Fruit fly (Drosophila melanogaster) whole organism, embryonic: Measurements from ENCODE around the gene Torsin.
A peak's percentile ranks its signal among the peaks of the same experiment; 100 is the strongest.

Source experiments
- Asciz ChIP-seq: fragments of 200-800 bp; sonication (Bioruptor generic); optimal IDR thresholded peaks from 2 replicates; lab custom pipeline; 2017; ENCODE audit warnings: missing biosample characterization, mild to moderate bottlenecking, missing genetic modification characterization, missing genetic modification reagents
- Bgb ChIP-seq: fragments of 200-800 bp; sonication (Bioruptor generic); IDR thresholded peaks from 2 replicates; pipeline ENCODE4 v1.3.6; 2022; ENCODE audit warnings: missing biosample characterization, missing genetic modification characterization; ENCODE audit not compliant: partially characterized antibody
- Blimp-1 ChIP-seq: fragments of 200-800 bp; sonication (Bioruptor generic); optimal IDR thresholded peaks from 3 replicates; lab custom pipeline; 2018; ENCODE audit warnings: missing biosample characterization, missing genetic modification characterization, mild to moderate bottlenecking, moderate library complexity, missing genetic modification reagents
- CG11093 ChIP-seq: fragments of 200-800 bp; sonication (Bioruptor generic); IDR thresholded peaks from 3 replicates; pipeline ENCODE4 v1.3.6; 2022; ENCODE audit warnings: missing biosample characterization, missing genetic modification characterization
- CG16779 ChIP-seq: fragments of 200-800 bp; sonication (Bioruptor generic); IDR thresholded peaks from 2 replicates; pipeline ENCODE4 v1.3.6; 2022; ENCODE audit warnings: missing biosample characterization, missing genetic modification characterization
- CG16813 ChIP-seq: fragments of 200-800 bp; sonication (Bioruptor generic); IDR thresholded peaks from 3 replicates; pipeline ENCODE4 v1.3.6; 2022; ENCODE audit warnings: missing biosample characterization, missing genetic modification characterization; ENCODE audit not compliant: partially characterized antibody
- CG17186 ChIP-seq: fragments of 200-800 bp; sonication (Bioruptor generic); optimal IDR thresholded peaks from 3 replicates; lab custom pipeline; 2017; ENCODE audit warnings: missing biosample characterization, missing genetic modification reagents, missing genetic modification characterization
- CG17328 ChIP-seq: fragments of 200-800 bp; sonication (Bioruptor generic); IDR thresholded peaks from 2 replicates; pipeline ENCODE4 v1.3.6; 2022; ENCODE audit warnings: missing biosample characterization, missing genetic modification characterization
- CG18262 ChIP-seq: fragments of 200-800 bp; optimal IDR thresholded peaks from 3 replicates; lab custom pipeline; 2019; ENCODE audit warnings: missing biosample characterization, mild to moderate bottlenecking, missing genetic modification characterization, moderate library complexity
- CG2678 ChIP-seq: fragments of 200-800 bp; sonication (Bioruptor generic); optimal IDR thresholded peaks from 3 replicates; lab custom pipeline; 2019; ENCODE audit warnings: missing biosample characterization, mild to moderate bottlenecking, missing genetic modification characterization, moderate library complexity
- CG34376 ChIP-seq: fragments of 200-800 bp; sonication (Bioruptor generic); optimal IDR thresholded peaks from 2 replicates; lab custom pipeline; 2018; ENCODE audit warnings: missing biosample characterization, mild to moderate bottlenecking, missing genetic modification characterization
- CG4282 ChIP-seq: fragments of 200-800 bp; sonication (Bioruptor generic); optimal IDR thresholded peaks from 2 replicates; lab custom pipeline; 2016; ENCODE audit warnings: missing biosample characterization, missing genetic modification characterization
- CG6654 ChIP-seq: fragments of 200-800 bp; sonication (Bioruptor generic); optimal IDR thresholded peaks from 2 replicates; lab custom pipeline; 2017; ENCODE audit warnings: missing biosample characterization, mild to moderate bottlenecking, missing genetic modification characterization
- CG7556 ChIP-seq: fragments of 200-800 bp; sonication (Bioruptor generic); optimal IDR thresholded peaks from 2 replicates; lab custom pipeline; 2017; ENCODE audit warnings: missing biosample characterization, mild to moderate bottlenecking, missing genetic modification characterization
- CG9727 ChIP-seq: fragments of 200-800 bp; sonication (Bioruptor generic); optimal IDR thresholded peaks from 3 replicates; lab custom pipeline; 2017; ENCODE audit warnings: missing biosample characterization, mild to moderate bottlenecking, missing genetic modification characterization
- CG9817 ChIP-seq: fragments of 200-800 bp; sonication (Bioruptor generic); optimal IDR thresholded peaks from 2 replicates; lab custom pipeline; 2018; ENCODE audit warnings: missing biosample characterization, mild to moderate bottlenecking, missing genetic modification characterization, moderate library complexity
- CrebB ChIP-seq: fragments of 200-800 bp; sonication (Bioruptor generic); optimal IDR thresholded peaks from 3 replicates; lab custom pipeline; 2018; ENCODE audit warnings: missing biosample characterization, mild to moderate bottlenecking, missing genetic modification characterization
- D19A ChIP-seq: fragments of 200-800 bp; optimal IDR thresholded peaks from 3 replicates; lab custom pipeline; 2019; ENCODE audit warnings: missing biosample characterization, mild to moderate bottlenecking, missing genetic modification characterization, moderate library complexity
- Dad ChIP-seq: fragments of 200-800 bp; sonication (Bioruptor generic); optimal IDR thresholded peaks from 3 replicates; lab custom pipeline; 2016; ENCODE audit warnings: missing biosample characterization, missing genetic modification characterization
- Dp ChIP-seq: fragments of 200-800 bp; sonication (Bioruptor generic); optimal IDR thresholded peaks from 2 replicates; lab custom pipeline; 2018; ENCODE audit warnings: missing biosample characterization, mild to moderate bottlenecking, missing genetic modification characterization, moderate library complexity
- Hmx ChIP-seq: fragments of 200-800 bp; sonication (Bioruptor generic); optimal IDR thresholded peaks from 2 replicates; lab custom pipeline; 2016; ENCODE audit warnings: missing biosample characterization, missing genetic modification characterization
- Hr3 ChIP-seq: fragments of 200-800 bp; sonication (Bioruptor generic); optimal IDR thresholded peaks from 3 replicates; lab custom pipeline; 2016; ENCODE audit warnings: missing biosample characterization, missing genetic modification characterization
- Hr51 ChIP-seq, 2 experiments: fragments of 200-800 bp; sonication (Bioruptor generic); optimal IDR thresholded peaks; 2 replicates in 1 of 2; 3 replicates in 1 of 2; lab custom pipeline; 2016 to 2018; ENCODE audit warnings: missing biosample characterization in 2 of 2, missing genetic modification characterization in 2 of 2, mild to moderate bottlenecking in 1 of 2, moderate library complexity in 1 of 2
- Poxn ChIP-seq: fragments of 200-800 bp; sonication (Bioruptor generic); IDR thresholded peaks from 2 replicates; pipeline ENCODE4 v1.3.6; 2022; ENCODE audit warnings: missing biosample characterization, missing genetic modification characterization
- Rfx ChIP-seq: fragments of 200-800 bp; sonication (Bioruptor generic); IDR thresholded peaks from 2 replicates; pipeline ENCODE4 v1.3.6; 2022; ENCODE audit warnings: missing biosample characterization, missing genetic modification characterization
- Scr ChIP-seq: fragments of 200-800 bp; sonication (Bioruptor generic); IDR thresholded peaks from 2 replicates; pipeline ENCODE4 v1.3.6; 2022; ENCODE audit warnings: missing biosample characterization, missing genetic modification characterization; ENCODE audit not compliant: partially characterized antibody
- Sry-β ChIP-seq: fragments of 200-800 bp; sonication (Bioruptor generic); optimal IDR thresholded peaks from 2 replicates; lab custom pipeline; 2018; ENCODE audit warnings: missing biosample characterization, mild to moderate bottlenecking, missing genetic modification characterization, moderate library complexity
- Xrp1 ChIP-seq: fragments of 200-800 bp; sonication (Bioruptor generic); IDR thresholded peaks from 2 replicates; pipeline ENCODE4 v1.3.6; 2022; ENCODE audit warnings: missing biosample characterization, missing genetic modification characterization
- az2 ChIP-seq: fragments of 200-800 bp; sonication (Bioruptor generic); optimal IDR thresholded peaks from 3 replicates; lab custom pipeline; 2016; ENCODE audit warnings: missing biosample characterization, missing genetic modification characterization
- br ChIP-seq: fragments of >200 bp; optimal IDR thresholded peaks from 2 replicates; lab custom pipeline; 2017
- btn ChIP-seq: fragments of 200-800 bp; sonication (Bioruptor generic); optimal IDR thresholded peaks from 2 replicates; lab custom pipeline; 2016; ENCODE audit warnings: missing biosample characterization, missing genetic modification characterization
- chif ChIP-seq, 2 experiments: fragments of 200-800 bp; sonication (Bioruptor generic); optimal IDR thresholded peaks; 3 replicates each; lab custom pipeline; 2016; ENCODE audit warnings: missing biosample characterization in 2 of 2, missing genetic modification characterization in 2 of 2
- chinmo ChIP-seq: fragments of 200-800 bp; sonication (Bioruptor generic); IDR thresholded peaks from 4 replicates; pipeline ENCODE4 v1.3.6; 2022; ENCODE audit warnings: missing biosample characterization, missing genetic modification characterization; ENCODE audit not compliant: partially characterized antibody
- gfzf ChIP-seq: fragments of 200-800 bp; sonication (Bioruptor generic); optimal IDR thresholded peaks from 2 replicates; lab custom pipeline; 2016; ENCODE audit warnings: missing biosample characterization, mild to moderate bottlenecking, missing genetic modification characterization, moderate library complexity
- grau ChIP-seq: fragments of 200-800 bp; optimal IDR thresholded peaks from 3 replicates; lab custom pipeline; 2019; ENCODE audit warnings: missing biosample characterization, mild to moderate bottlenecking, missing genetic modification characterization, moderate library complexity
- kay ChIP-seq: fragments of 200-800 bp; sonication (Bioruptor generic); optimal IDR thresholded peaks from 2 replicates; lab custom pipeline; 2016; ENCODE audit warnings: missing biosample characterization, missing genetic modification characterization
- lola ChIP-seq, 3 experiments: fragments of >200 bp in 2 of 3; fragments of 200-800 bp in 1 of 3; sonication (Bioruptor generic) in 1 of 3; optimal IDR thresholded peaks; 2 replicates each; lab custom pipeline; 2017 to 2019; ENCODE audit warnings: missing biosample characterization in 3 of 3, missing genetic modification characterization in 3 of 3, mild to moderate bottlenecking in 1 of 3, moderate library complexity in 1 of 3
- maf-S ChIP-seq: fragments of 200-800 bp; sonication (Bioruptor generic); optimal IDR thresholded peaks from 2 replicates; lab custom pipeline; 2016; ENCODE audit warnings: missing biosample characterization, missing genetic modification characterization
- nau ChIP-seq: fragments of 200-800 bp; sonication (Bioruptor generic); optimal IDR thresholded peaks from 3 replicates; lab custom pipeline; 2017; ENCODE audit warnings: missing biosample characterization, mild to moderate bottlenecking, missing genetic modification characterization, missing genetic modification reagents
- seq ChIP-seq: fragments of 200-800 bp; sonication (Bioruptor generic); IDR thresholded peaks from 2 replicates; pipeline ENCODE4 v1.3.6; 2022; ENCODE audit warnings: missing biosample characterization, missing genetic modification characterization
- sna ChIP-seq: fragments of 200-800 bp; sonication (Bioruptor generic); IDR thresholded peaks from 2 replicates; pipeline ENCODE4 v1.3.6; 2022; ENCODE audit warnings: missing biosample characterization, missing genetic modification characterization; ENCODE audit not compliant: partially characterized antibody
- sob ChIP-seq: fragments of 200-800 bp; sonication (Bioruptor generic); IDR thresholded peaks from 2 replicates; pipeline ENCODE4 v1.3.6; 2022; ENCODE audit warnings: missing biosample characterization, missing genetic modification characterization
- stc ChIP-seq: fragments of 200-800 bp; sonication (Bioruptor generic); IDR thresholded peaks from 2 replicates; pipeline ENCODE4 v1.3.6; 2022; ENCODE audit warnings: missing biosample characterization, missing genetic modification characterization
- tll ChIP-seq, 2 experiments: fragments of 200-800 bp in 1 of 2; fragments of >200 bp in 1 of 2; sonication (Bioruptor generic) in 1 of 2; optimal IDR thresholded peaks; 2 replicates each; lab custom pipeline; 2017 to 2019; ENCODE audit warnings: missing biosample characterization in 2 of 2, missing genetic modification characterization in 2 of 2, mild to moderate bottlenecking in 1 of 2, moderate library complexity in 1 of 2
- trem ChIP-seq: fragments of 200-800 bp; optimal IDR thresholded peaks from 3 replicates; lab custom pipeline; 2019; ENCODE audit warnings: missing biosample characterization, mild to moderate bottlenecking, missing genetic modification characterization, moderate library complexity
- vfl ChIP-seq: fragments of 200-800 bp; sonication (Bioruptor generic); optimal IDR thresholded peaks from 2 replicates; lab custom pipeline; 2016; ENCODE audit warnings: missing biosample characterization, missing genetic modification characterization
- vnd ChIP-seq: fragments of 200-800 bp; sonication (Bioruptor generic); IDR thresholded peaks from 3 replicates; pipeline ENCODE4 v1.3.6; 2022; ENCODE audit warnings: missing biosample characterization, missing genetic modification characterization; ENCODE audit not compliant: partially characterized antibody
- zen ChIP-seq: fragments of 200-800 bp; sonication (Bioruptor generic); optimal IDR thresholded peaks from 3 replicates; lab custom pipeline; 2018; ENCODE audit warnings: missing biosample characterization, mild to moderate bottlenecking, missing genetic modification characterization, moderate library complexity

Torsin gene

DNA sequence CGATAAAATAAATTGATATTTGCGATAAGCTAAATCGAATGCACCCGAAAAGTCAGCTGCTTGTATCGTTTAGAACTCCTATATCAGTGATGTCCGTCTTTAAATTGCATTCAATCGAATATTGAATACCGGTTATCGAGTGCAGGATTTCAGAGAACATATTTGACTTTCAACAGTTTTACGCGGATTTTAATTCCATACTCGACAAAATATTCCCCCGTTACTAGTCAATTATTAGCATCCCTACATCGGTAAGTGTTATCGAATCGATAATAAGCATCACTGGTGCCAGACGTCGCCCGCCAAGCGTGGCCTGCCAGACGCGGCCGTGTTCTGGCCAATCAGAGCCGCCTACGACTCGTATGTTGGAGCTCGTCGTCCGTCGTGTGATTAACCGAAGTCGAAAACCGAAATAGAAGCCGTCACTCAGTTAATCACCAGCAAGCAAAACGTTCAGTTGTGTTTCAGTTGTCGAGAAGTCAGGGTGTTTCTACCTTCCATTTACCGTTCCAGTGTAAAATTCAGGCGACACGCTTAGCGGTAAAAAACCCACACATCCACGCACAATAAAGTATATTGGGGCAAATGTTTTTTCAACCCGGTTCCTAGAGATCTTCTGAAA, 38.1 kb upstream of the Torsin start, which contains the start of gene ctp (continued):
- TF ChIP-seq sob (GFP tag; lab: Robert Waterston, UW) (0 out of 2 replicates have a peak, but pooled peaks have one; percentile 27), seq (GFP tag; lab: Robert Waterston, UW) (peak; percentile 56; the same call in 1 of the 2 replicates), gfzf (peak; percentile 33), CG16779 (no peak), lola (GFP tag; optimal IDR thresholded peaks at IDR 0.05; lab: Kevin White, UChicago) (no peak), vnd (GFP tag; lab: Robert Waterston, UW) (peak; percentile 66; the same call in 2 of the 3 replicates), zen (tag; lab: Kevin White, UChicago) (peak; percentile 45), chif (GFP tag; optimal IDR thresholded peaks at IDR 0.05; lab: Kevin White, UChicago) (peak; percentile 21 to 39), CG17186 (GFP tag; lab: Kevin White, UChicago) (peak; percentile 16), grau (tag; lab: Kevin White, UChicago) (peak; percentile 50), Dad (no peak), btn (no peak), Asciz (GFP tag; lab: Kevin White, UChicago) (peak; percentile 100), CG9817 (tag; lab: Kevin White, UChicago) (peak; percentile 29), tll (GFP tag; optimal IDR thresholded peaks at IDR 0.05; lab: Kevin White, UChicago) (peak in 1 of 2 experiments; percentile 59), CG34376 (peak; percentile 78), CG18262 (tag; lab: Kevin White, UChicago) (peak; percentile 30), CG2678 (tag; lab: Kevin White, UChicago) (peak; percentile 53), CG6654 (GFP tag; lab: Kevin White, UChicago) (no peak), CG11093 (GFP tag; lab: Robert Waterston, UW) (no peak), Bgb (GFP tag; lab: Robert Waterston, UW) (peak; percentile 67), az2 (GFP tag; lab: Kevin White, UChicago) (peak; percentile 25), CG16813 (GFP tag; lab: Robert Waterston, UW) (peak; percentile 76), CG17328 (GFP tag; lab: Robert Waterston, UW) (peak; percentile 38; the same call in 1 of the 2 replicates), stc (no peak; the same call in 1 of the 2 replicates), maf-S (GFP tag; lab: Kevin White, UChicago) (peak; percentile 23), CG4282 (GFP tag; lab: Kevin White, UChicago) (peak; percentile 48), Hr3 (GFP tag; lab: Kevin White, UChicago) (peak; percentile 35), Xrp1 (GFP tag; lab: Robert Waterston, UW) (peak; percentile 44; the same call in 1 of the 2 replicates), D19A (tag; lab: Kevin White, UChicago) (peak; percentile 3), vfl (GFP tag; lab: Kevin White, UChicago) (peak; percentile 40), trem (tag; lab: Kevin White, UChicago) (peak; percentile 31), Dp (GFP tag; lab: Kevin White, UChicago) (peak; percentile 11), Rfx (GFP tag; lab: Robert Waterston, UW) (peak; percentile 65), nau (GFP tag; lab: Kevin White, UChicago) (peak; percentile 42), Blimp-1 (GFP tag; lab: Kevin White, UChicago) (peak; percentile 19), chinmo (peak; percentile 77; the same call in 3 of the 4 replicates), CrebB (peak; percentile 71), Poxn (GFP tag; lab: Robert Waterston, UW) (no peak), br (lab: Kevin White, UChicago) (no peak), Hmx (GFP tag; lab: Kevin White, UChicago) (no peak), Hr51 (GFP tag; optimal IDR thresholded peaks at IDR 0.05; lab: Kevin White, UChicago) (peak; percentile 39 to 56), CG7556 (GFP tag; lab: Kevin White, UChicago) (peak; percentile 34), Sry-β (peak; percentile 94), CG9727 (GFP tag; lab: Kevin White, UChicago) (peak; percentile 28), sna (GFP tag; lab: Robert Waterston, UW) (peak; percentile 71), kay (GFP tag; lab: Kevin White, UChicago) (no peak), Scr (peak; percentile 72)
